Fruit fly (Drosophila melanogaster): ENCODE data around the gene Septin4.

Gene Septin4

DNA sequence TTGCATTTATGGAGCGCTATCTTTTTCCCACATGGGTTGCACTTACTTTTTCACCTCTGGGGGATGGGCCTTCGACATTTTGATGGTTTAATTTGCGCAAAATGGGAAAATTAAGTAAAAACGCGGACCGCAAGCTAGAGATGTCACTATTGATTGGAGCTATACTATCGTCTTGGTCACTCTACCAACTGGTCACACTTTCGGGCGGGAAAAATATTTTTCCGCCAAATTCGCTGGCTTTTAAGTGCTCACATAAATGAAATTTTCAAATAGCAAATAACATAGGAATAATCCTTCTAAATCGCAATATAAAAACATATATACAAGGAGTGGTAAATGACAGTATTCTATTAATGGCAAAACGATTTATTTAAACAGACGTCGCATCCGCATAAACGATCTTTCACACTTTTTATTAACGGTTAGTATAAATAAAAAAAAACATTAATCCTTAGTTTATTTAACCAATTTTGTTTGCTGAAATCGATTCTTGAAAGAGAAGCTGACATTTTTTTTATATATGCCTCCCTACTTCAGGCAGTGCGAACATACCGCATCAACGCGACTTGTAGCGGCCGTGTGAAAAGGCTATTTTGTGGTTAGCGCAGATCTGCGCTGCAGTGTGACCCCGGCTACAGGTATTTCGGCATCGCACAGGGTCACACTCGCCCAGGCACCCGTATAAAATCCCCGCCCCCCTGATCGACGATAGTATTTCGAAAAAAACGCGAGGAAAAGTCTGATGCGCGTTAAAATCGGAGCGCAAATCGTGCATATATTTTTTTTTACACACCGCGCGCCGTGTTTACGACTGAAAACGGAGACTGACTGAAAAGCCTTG, 54.5 kb downstream of the Septin4 start, which contains the start of the genes SNRPG and mthl1 (continued):
- TF ChIP-seq CG13424 (tag; optimal IDR thresholded peaks at IDR 0.05) (peak; percentile 72), CG15011 (GFP tag; optimal IDR thresholded peaks at IDR 0.05) (no peak), slou (GFP tag; optimal IDR thresholded peaks at IDR 0.05) (peak; percentile 74), CG18599 (GFP tag; optimal IDR thresholded peaks at IDR 0.05) (peak; percentile 70), CG8924 (tag; optimal IDR thresholded peaks at IDR 0.05) (peak; percentile 36), HLH54F (GFP tag; optimal IDR thresholded peaks at IDR 0.05) (peak; percentile 89), Scr (GFP tag; IDR thresholded peaks at IDR 0.05; ENCODE audit: partially characterized antibody) (peak; percentile 74), CG14860 (GFP tag; IDR thresholded peaks at IDR 0.05; ENCODE audit: partially characterized antibody) (peak; percentile 47; the same call in 1 of the 3 replicates), CG8359 (GFP tag; optimal IDR thresholded peaks at IDR 0.05; ENCODE audit: borderline replicate concordance) (no peak), sima (GFP tag; optimal IDR thresholded peaks at IDR 0.05) (no peak), B-H2 (GFP tag; optimal IDR thresholded peaks at IDR 0.05) (peak; percentile 59), H2.0 (GFP tag; IDR thresholded peaks at IDR 0.05) (peak; percentile 93), CG10654 (GFP tag; optimal IDR thresholded peaks at IDR 0.05) (peak; percentile 68), sim (GFP tag; IDR thresholded peaks at IDR 0.05) (peak; percentile 60; the same call in 1 of the 2 replicates), CG18619 (GFP tag; optimal IDR thresholded peaks at IDR 0.05) (peak; percentile 74), CG10979 (tag; optimal IDR thresholded peaks at IDR 0.05) (peak; percentile 47), CG7357 (GFP tag; IDR thresholded peaks at IDR 0.05) (peak; percentile 100), Hsf (GFP tag; optimal IDR thresholded peaks at IDR 0.05) (peak; percentile 83), CG15601 (tag; optimal IDR thresholded peaks at IDR 0.05) (no peak), CG14710 (tag; optimal IDR thresholded peaks at IDR 0.05) (peak; percentile 100), Hmr (GFP tag; optimal IDR thresholded peaks at IDR 0.05) (peak; percentile 82), grn (GFP tag; optimal IDR thresholded peaks at IDR 0.05) (peak; percentile 12), tgo (GFP tag; IDR thresholded peaks at IDR 0.05) (peak; percentile 92), Jarid2 (GFP tag; optimal IDR thresholded peaks at IDR 0.05) (peak; percentile 95), Fer3 (tag; optimal IDR thresholded peaks at IDR 0.05) (peak; percentile 79), CG12391 (tag; optimal IDR thresholded peaks at IDR 0.05) (peak; percentile 80), NK7.1 (GFP tag; optimal IDR thresholded peaks at IDR 0.05) (peak; percentile 58), gsb-n (tag; optimal IDR thresholded peaks at IDR 0.05) (peak; percentile 55), BEAF-32 (GFP tag; optimal IDR thresholded peaks at IDR 0.05) (peak; percentile 83), luna (GFP tag; optimal IDR thresholded peaks at IDR 0.05) (no peak), CTCF (GFP tag; optimal IDR thresholded peaks at IDR 0.05) (no peak), CG3407 (GFP tag; optimal IDR thresholded peaks at IDR 0.05) (peak; percentile 49), CG10209 (GFP tag; optimal IDR thresholded peaks at IDR 0.05) (peak; percentile 74), CG10431 (GFP tag; optimal IDR thresholded peaks at IDR 0.05) (peak; percentile 10), CG17568 (GFP tag; optimal IDR thresholded peaks at IDR 0.05) (no peak), peb (GFP tag; IDR thresholded peaks at IDR 0.05) (peak; percentile 68), CG7928 (GFP tag; optimal IDR thresholded peaks at IDR 0.05) (peak; percentile 38), CG33213 (GFP tag; optimal IDR thresholded peaks at IDR 0.05) (peak; percentile 54), CoRest (tag; optimal IDR thresholded peaks at IDR 0.05) (peak; percentile 85), NC2α (GFP tag; optimal IDR thresholded peaks at IDR 0.05) (peak; percentile 52), pho (GFP tag; optimal IDR thresholded peaks at IDR 0.05) (peak; percentile 81), zfh1 (GFP tag; IDR thresholded peaks at IDR 0.05) (peak; percentile 95), Oaz (GFP tag; IDR thresholded peaks at IDR 0.05) (peak; percentile 85), Ptx1 (GFP tag; IDR thresholded peaks at IDR 0.05) (peak; percentile 95), CG34422 (GFP tag; IDR thresholded peaks at IDR 0.05) (peak; percentile 96), vnd (GFP tag; IDR thresholded peaks at IDR 0.05; ENCODE audit: partially characterized antibody) (peak; percentile 66), CG18476 (GFP tag; optimal IDR thresholded peaks at IDR 0.05) (peak; percentile 79), kay (GFP tag; optimal IDR thresholded peaks at IDR 0.05) (peak; percentile 29), Lpt (GFP tag; optimal IDR thresholded peaks at IDR 0.05) (no peak)

Measured in whole organism, embryonic.